Fruit fly (Drosophila melanogaster) S2 (cell line): ENCODE measurements around the gene Aps.

Experiments used
- CG8478 ChIP-seq: fragments of >200 bp; optimal IDR thresholded peaks from 2 replicates; lab custom pipeline; 2018
- CTCF ChIP-seq, 2 experiments: fragments of >200 bp; optimal IDR thresholded peaks; 2 replicates each; lab custom pipeline; 2018

dm6 chr3L:10886371-10886770, 12.6 kb downstream of the Aps start, which contains the start of gene OXA1L:
- TF ChIP-seq CG8478 (no peak), CTCF (optimal IDR thresholded peaks at IDR 0.05; lab: Kevin White, UChicago) (no peak)
